Worm (Caenorhabditis elegans) whole organism, L2 larva: ENCODE measurements around the gene tyr-1.

Experiments
- alr-1 ChIP-seq: fragments of 150-350 bp; optimal IDR thresholded peaks from 2 replicates; lab custom pipeline; 2014; ENCODE audit warnings: missing biosample characterization, missing genetic modification characterization
- ceh-82 ChIP-seq: fragments of 150-350 bp; optimal IDR thresholded peaks from 2 replicates; lab custom pipeline; 2014; ENCODE audit warnings: missing biosample characterization, missing genetic modification characterization
- elt-1 ChIP-seq: fragments of 150-350 bp; optimal IDR thresholded peaks from 2 replicates; lab custom pipeline; 2014; ENCODE audit warnings: missing biosample characterization, missing genetic modification characterization
- lin-11 ChIP-seq: fragments of 150-350 bp; sonication (generic microtip); optimal IDR thresholded peaks from 2 replicates; lab custom pipeline; 2014; ENCODE audit warnings: missing biosample characterization, missing genetic modification characterization, inconsistent platforms, mixed read lengths
- lsy-2 ChIP-seq, 2 experiments: fragments of 150-350 bp in 1 of 2; sonication (generic microtip) in 1 of 2; optimal IDR thresholded peaks; 2 replicates each; lab custom pipeline; 2014 to 2017; ENCODE audit warnings: missing biosample characterization in 2 of 2, missing genetic modification characterization in 2 of 2
- mab-5 ChIP-seq: fragments of 150-350 bp; optimal IDR thresholded peaks from 2 replicates; lab custom pipeline; 2014; ENCODE audit warnings: missing biosample characterization, missing genetic modification characterization
- nhr-10 ChIP-seq: sonication (generic microtip); optimal IDR thresholded peaks from 2 replicates; lab custom pipeline; 2017; ENCODE audit warnings: missing biosample characterization, missing genetic modification characterization
- sem-4 ChIP-seq: fragments of 150-350 bp; optimal IDR thresholded peaks from 2 replicates; lab custom pipeline; 2014; ENCODE audit warnings: missing biosample characterization, missing genetic modification reagents, missing genetic modification characterization
- unc-39 ChIP-seq: fragments of 150-350 bp; optimal IDR thresholded peaks from 2 replicates; lab custom pipeline; 2014; ENCODE audit warnings: missing biosample characterization, missing genetic modification characterization
- unc-62 ChIP-seq: fragments of 150-350 bp; optimal IDR thresholded peaks from 2 replicates; lab custom pipeline; 2014; ENCODE audit warnings: missing biosample characterization, missing genetic modification reagents, missing genetic modification characterization
- zag-1 ChIP-seq: fragments of 150-350 bp; optimal IDR thresholded peaks from 2 replicates; lab custom pipeline; 2014; ENCODE audit warnings: missing biosample characterization, missing genetic modification characterization
- ztf-1 ChIP-seq: fragments of 200-800 bp; sonication (Bioruptor generic); conservative IDR thresholded peaks from 2 replicates; pipeline ENCODE4 v1.3.6; 2022; ENCODE audit warnings: missing genetic modification characterization, missing compliant biosample characterization

DNA sequence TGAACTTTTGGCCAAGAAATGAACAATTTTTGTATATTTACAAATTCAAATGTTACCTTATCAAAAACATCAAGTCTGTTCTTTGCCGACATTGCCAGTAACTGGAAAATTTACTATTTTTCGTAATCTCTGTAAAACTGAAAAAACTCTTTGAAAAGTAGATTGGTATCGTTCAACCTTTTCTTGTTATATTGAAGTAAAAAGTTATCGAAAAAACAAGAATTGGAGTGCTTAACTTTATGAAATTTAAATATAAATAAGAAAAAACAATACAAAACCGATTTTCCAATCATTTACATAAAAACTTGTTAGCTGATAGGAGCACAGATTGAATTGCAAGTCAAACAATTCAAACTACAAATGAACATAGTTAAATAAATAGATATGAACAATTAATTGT lies 11.3 kb downstream of the tyr-1 start, which contains the start of gene ZK688.11:
- TF ChIP-seq lsy-2 (tag; optimal IDR thresholded peaks at IDR 0.05; lab: Kevin White, UChicago): no peak
- TF ChIP-seq zag-1 (tag; lab: Kevin White, UChicago): no peak
- no peak for TF ChIP-seq ceh-82 (tag; lab: Kevin White, UChicago)
- TF ChIP-seq nhr-10 (tag; lab: Kevin White, UChicago): no peak
- TF ChIP-seq ztf-1: no peak
- TF ChIP-seq mab-5: no peak
- no peak for TF ChIP-seq unc-62 (GFP tag; lab: Kevin White, UChicago)
- no peak for TF ChIP-seq alr-1 (tag; lab: Kevin White, UChicago)
- no peak for TF ChIP-seq sem-4
- no peak for TF ChIP-seq lin-11
- TF ChIP-seq unc-39 (tag; lab: Kevin White, UChicago): no peak
- TF ChIP-seq elt-1 (tag; lab: Kevin White, UChicago): no peak
